Worm (Caenorhabditis elegans): ENCODE results near the gene K01G5.10.

- no peak for TF ChIP-seq cog-1 (tag; optimal IDR thresholded peaks at IDR 0.05)
- TF ChIP-seq flt-1 (GFP tag; IDR thresholded peaks at IDR 0.05): no peak
- no peak for TF ChIP-seq klf-2 (GFP tag; conservative IDR thresholded peaks at IDR 0.05)
- TF ChIP-seq ztf-23 (GFP tag; IDR thresholded peaks at IDR 0.05): no peak
- no peak for TF ChIP-seq med-1 (GFP tag; optimal IDR thresholded peaks at IDR 0.05; ENCODE audit: insufficient read depth)
- TF ChIP-seq ztf-29 (GFP tag; IDR thresholded peaks at IDR 0.05): no peak
Measured at ce11 chrIII:10714541-10714940, 43.8 kb downstream of the K01G5.10 start.

Data from whole organism, midembryonic.